Worm (Caenorhabditis elegans) whole organism, young adult: ENCODE measurements around the gene unc-36.

ENCODE experiments used
- D2030.7 ChIP-seq: fragments of 200-800 bp; sonication (Bioruptor generic); IDR thresholded peaks from 2 replicates; pipeline ENCODE4 v1.3.6; 2022; ENCODE audit warnings: missing genetic modification reagents, missing genetic modification characterization, missing compliant biosample characterization
- F33H1.4 ChIP-seq: fragments of 200-800 bp; sonication (Bioruptor generic); IDR thresholded peaks from 2 replicates; pipeline ENCODE4 v1.3.6; 2022; ENCODE audit warnings: missing genetic modification reagents, missing genetic modification characterization, missing compliant biosample characterization
- K11D2.4 ChIP-seq: fragments of 200-800 bp; sonication (Bioruptor generic); IDR thresholded peaks from 2 replicates; pipeline ENCODE4 v1.3.6; 2022; ENCODE audit warnings: missing genetic modification reagents, missing genetic modification characterization, missing compliant biosample characterization
- Y53F4B.3 ChIP-seq: fragments of 200-800 bp; sonication (Bioruptor generic); IDR thresholded peaks from 2 replicates; pipeline ENCODE4 v1.3.6; 2022; ENCODE audit warnings: missing genetic modification reagents, missing genetic modification characterization, missing compliant biosample characterization
- Y53G8AR.9 ChIP-seq: fragments of 200-800 bp; sonication (Bioruptor generic); conservative IDR thresholded peaks from 2 replicates; pipeline ENCODE4 v1.3.6; 2022; ENCODE audit warnings: missing genetic modification reagents, missing genetic modification characterization, missing compliant biosample characterization
- Y79H2A.3 ChIP-seq: fragments of 200-800 bp; sonication (Bioruptor generic); conservative IDR thresholded peaks from 2 replicates; pipeline ENCODE4 v1.3.6; 2022; ENCODE audit warnings: missing genetic modification reagents, missing genetic modification characterization, missing compliant biosample characterization
- ama-1 ChIP-seq, 3 experiments: fragments of 150-350 bp in 1 of 3; sonication (generic microtip) in 2 of 3; optimal IDR thresholded peaks; 2 replicates each; lab custom pipeline; 2014 to 2018; ENCODE audit warnings: missing biosample characterization in 2 of 3, missing genetic modification characterization in 2 of 3, missing genetic modification reagents in 2 of 3
- ccch-3 ChIP-seq: fragments of 200-800 bp; sonication (Bioruptor generic); optimal IDR thresholded peaks from 2 replicates; lab custom pipeline; 2018; ENCODE audit warnings: mild to moderate bottlenecking, missing genetic modification characterization, missing compliant biosample characterization
- cebp-1 ChIP-seq, 2 experiments: fragments of 200-800 bp in 1 of 2; sonication (Bioruptor generic) in 1 of 2; sonication (generic microtip) in 1 of 2; IDR thresholded peaks in 1 of 2; optimal IDR thresholded peaks in 1 of 2; 2 replicates each; pipeline versions ENCODE4 v1.3.6 to Lab custom; 2017 to 2022; ENCODE audit warnings: missing compliant biosample characterization in 2 of 2, missing genetic modification characterization in 2 of 2, mild to moderate bottlenecking in 1 of 2, missing genetic modification reagents in 1 of 2, moderate library complexity in 1 of 2
- ceh-40 ChIP-seq: fragments of 200-800 bp; sonication (Bioruptor generic); IDR thresholded peaks from 2 replicates; pipeline ENCODE4 v1.3.6; 2022; ENCODE audit warnings: missing genetic modification characterization, missing compliant biosample characterization
- dox-1 ChIP-seq: fragments of 200-800 bp; sonication (Bioruptor generic); IDR thresholded peaks from 2 replicates; pipeline ENCODE4 v1.3.6; 2022; ENCODE audit warnings: missing genetic modification reagents, missing genetic modification characterization, missing compliant biosample characterization
- dpff-1 ChIP-seq: sonication (generic microtip); optimal IDR thresholded peaks from 2 replicates; lab custom pipeline; 2017; ENCODE audit warnings: mild to moderate bottlenecking, missing genetic modification characterization, missing compliant biosample characterization
- ekl-4 ChIP-seq: fragments of 200-800 bp; sonication (Bioruptor generic); IDR thresholded peaks from 2 replicates; pipeline ENCODE4 v1.3.6; 2022; ENCODE audit warnings: missing genetic modification reagents, missing genetic modification characterization, missing compliant biosample characterization
- fkh-3 ChIP-seq: sonication (generic microtip); optimal IDR thresholded peaks from 2 replicates; lab custom pipeline; 2016; ENCODE audit warnings: mild to moderate bottlenecking, missing genetic modification characterization, missing compliant biosample characterization
- hmg-1.2 ChIP-seq: fragments of 200-800 bp; sonication (Bioruptor generic); IDR thresholded peaks from 2 replicates; pipeline ENCODE4 v1.3.6; 2022; ENCODE audit warnings: missing genetic modification reagents, missing genetic modification characterization, missing compliant biosample characterization
- madf-6 ChIP-seq: fragments of 200-800 bp; sonication (Bioruptor generic); IDR thresholded peaks from 2 replicates; pipeline ENCODE4 v1.3.6; 2022; ENCODE audit warnings: missing genetic modification reagents, missing genetic modification characterization, missing compliant biosample characterization
- mcd-1 ChIP-seq: fragments of 200-800 bp; sonication (Bioruptor generic); IDR thresholded peaks from 2 replicates; pipeline ENCODE4 v1.3.6; 2022; ENCODE audit warnings: missing genetic modification reagents, missing genetic modification characterization, missing compliant biosample characterization
- nfya-2 ChIP-seq: fragments of 200-800 bp; sonication (Bioruptor generic); IDR thresholded peaks from 2 replicates; pipeline ENCODE4 v1.3.6; 2022; ENCODE audit warnings: missing genetic modification reagents, missing genetic modification characterization, missing compliant biosample characterization
- nfyb-1 ChIP-seq: fragments of 200-800 bp; sonication (Bioruptor generic); IDR thresholded peaks from 2 replicates; pipeline ENCODE4 v1.3.6; 2022; ENCODE audit warnings: missing genetic modification reagents, missing genetic modification characterization, missing compliant biosample characterization
- nhr-120 ChIP-seq: fragments of 200-800 bp; sonication (Bioruptor generic); IDR thresholded peaks from 2 replicates; pipeline ENCODE4 v1.3.6; 2022; ENCODE audit warnings: missing genetic modification characterization, missing compliant biosample characterization
- nhr-80 ChIP-seq: sonication (generic microtip); optimal IDR thresholded peaks from 2 replicates; lab custom pipeline; 2016; ENCODE audit warnings: missing genetic modification characterization, missing compliant biosample characterization
- pha-4 ChIP-seq: fragments of 150-350 bp; sonication (generic microtip); optimal IDR thresholded peaks from 2 replicates; lab custom pipeline; 2014; ENCODE audit warnings: missing biosample characterization, missing genetic modification reagents, missing genetic modification characterization
- repo-1 ChIP-seq: sonication (generic microtip); optimal IDR thresholded peaks from 2 replicates; lab custom pipeline; 2017; ENCODE audit warnings: mild to moderate bottlenecking, missing genetic modification characterization, missing compliant biosample characterization
- sdz-38 ChIP-seq: sonication (generic microtip); optimal IDR thresholded peaks from 2 replicates; lab custom pipeline; 2016; ENCODE audit warnings: missing genotype, missing genetic modification characterization, missing compliant biosample characterization
- sea-2 ChIP-seq: fragments of 200-800 bp; sonication (Bioruptor generic); IDR thresholded peaks from 2 replicates; pipeline ENCODE4 v1.3.6; 2022; ENCODE audit warnings: missing genetic modification characterization, missing compliant biosample characterization
- tbx-9 ChIP-seq: sonication (generic microtip); optimal IDR thresholded peaks from 2 replicates; lab custom pipeline; 2016; ENCODE audit warnings: borderline replicate concordance, missing genetic modification characterization, inconsistent platforms, missing compliant biosample characterization
- unc-62 ChIP-seq: fragments of 150-350 bp; optimal IDR thresholded peaks from 2 replicates; lab custom pipeline; 2014; ENCODE audit warnings: missing biosample characterization, missing genetic modification reagents, missing genetic modification characterization
- zim-3 ChIP-seq: sonication (generic microtip); optimal IDR thresholded peaks from 2 replicates; lab custom pipeline; 2017; ENCODE audit warnings: mild to moderate bottlenecking, missing genetic modification characterization, moderate library complexity, missing compliant biosample characterization
- ztf-26 ChIP-seq: sonication (generic microtip); optimal IDR thresholded peaks from 2 replicates; lab custom pipeline; 2017; ENCODE audit warnings: missing genetic modification characterization, missing compliant biosample characterization

The unc-36 gene

DNA sequence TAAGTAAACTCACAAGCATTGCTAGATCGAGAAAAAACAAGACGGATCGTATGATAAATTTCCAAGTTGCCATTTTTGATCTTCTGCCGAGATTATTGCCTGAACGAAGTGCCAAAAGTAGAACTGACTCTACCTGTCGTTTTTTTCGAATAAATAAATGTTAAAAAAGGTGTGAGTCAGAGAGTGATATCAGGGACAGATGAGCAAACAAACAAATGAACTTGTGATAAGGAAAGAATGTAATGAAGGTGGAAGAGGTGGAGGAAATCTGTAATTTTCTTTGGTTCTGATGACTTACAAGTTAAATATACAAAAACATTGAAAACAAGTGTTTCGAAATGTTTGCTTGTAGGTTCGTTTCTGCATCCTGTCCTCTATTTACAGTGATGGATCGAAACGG is 38.3 kb upstream of the unc-36 start, which contains the start of gene tsp-1 (continued):
- TF ChIP-seq Y53F4B.3: no peak
- no peak for TF ChIP-seq tbx-9 (tag; lab: Kevin White, UChicago)
- no peak for TF ChIP-seq sea-2 (GFP tag; lab: Robert Waterston, UW)

DNA sequence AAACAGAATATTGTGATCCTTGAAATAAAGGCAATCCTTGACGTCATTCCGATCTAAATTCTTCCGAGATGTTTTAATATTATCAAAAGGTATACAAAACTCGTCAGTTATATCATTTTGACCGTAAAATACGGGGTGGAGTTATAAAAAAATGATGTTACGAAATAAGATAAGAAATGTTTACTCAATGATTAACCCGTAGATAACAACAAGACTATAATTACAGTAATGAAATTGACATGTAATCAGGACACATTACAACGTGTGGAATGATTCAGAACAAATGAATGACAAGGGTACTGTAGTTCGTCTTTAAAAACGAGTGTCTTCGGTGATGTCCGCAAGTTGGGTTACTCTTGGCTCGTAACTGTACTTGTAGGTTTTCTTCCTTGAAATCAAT is 36.8 kb upstream of the unc-36 start, which contains the start of gene tsp-2:
TSS of gene tsp-2 (minus strand) at position 109 of the 400 bp plus-strand sequence.
- TF ChIP-seq repo-1 (tag; lab: Kevin White, UChicago): no peak
- TF ChIP-seq cebp-1 (GFP tag; IDR thresholded peaks at IDR 0.05; lab: Robert Waterston, UW): peak; percentile 15; the same call in 1 of the 2 replicates
- TF ChIP-seq cebp-1 (tag; optimal IDR thresholded peaks at IDR 0.05; lab: Kevin White, UChicago): peak; percentile 68
- TF ChIP-seq pha-4 (tag; lab: Kevin White, UChicago): peak; percentile 47
- TF ChIP-seq unc-62: peak; percentile 80
- peak; percentile 79 for TF ChIP-seq nhr-80 (tag; lab: Kevin White, UChicago)
- TF ChIP-seq, all 124 proteins: peak for 4

DNA sequence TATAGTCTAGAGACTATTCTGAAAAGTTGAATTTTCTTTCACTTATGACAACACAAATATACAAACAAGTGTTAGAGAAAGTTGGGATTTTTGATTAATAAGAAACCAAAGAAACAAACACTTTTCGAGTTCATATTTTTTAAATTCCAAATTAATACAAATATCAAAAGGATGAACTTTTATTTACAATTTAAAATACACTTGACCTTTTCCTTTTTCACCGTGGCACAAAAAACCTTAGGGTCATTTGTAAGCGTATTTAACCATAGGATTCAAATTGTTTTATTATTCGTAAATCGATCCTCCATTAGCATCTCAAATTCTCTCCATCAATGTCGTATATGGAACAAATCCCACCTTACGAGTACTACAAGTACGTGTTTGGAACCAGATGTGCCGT is 34.9 kb upstream of the unc-36 start, which contains the start of gene C02F5.5:
TSS of gene C02F5.5 (plus strand) at position 301 of the 400 bp plus-strand sequence.
- no peak for TF ChIP-seq Y53G8AR.9 (GFP tag; lab: Robert Waterston, UW)
- TF ChIP-seq madf-6 (GFP tag; lab: Robert Waterston, UW): no peak
- TF ChIP-seq dox-1: no peak
- TF ChIP-seq sdz-38 (tag; lab: Kevin White, UChicago): no peak

DNA sequence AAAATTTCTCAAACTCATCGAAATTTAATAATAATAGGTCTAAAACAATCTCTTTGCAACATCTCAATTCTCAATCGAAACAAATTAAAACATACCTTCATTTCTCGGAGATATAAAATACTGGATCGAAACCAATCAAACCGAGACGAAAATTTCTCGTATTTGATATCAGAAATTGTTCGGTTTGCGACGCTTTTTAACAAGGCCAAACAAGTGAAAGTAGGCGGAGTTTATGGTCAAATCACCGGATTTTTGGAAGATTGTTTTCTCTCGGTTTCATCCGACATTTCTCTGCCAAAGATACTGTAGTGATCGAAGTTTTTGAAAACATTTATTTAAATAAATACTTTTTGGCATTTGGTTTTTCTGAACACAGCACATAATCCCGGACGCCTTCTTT is 34.3 kb upstream of the unc-36 start, which contains the start of gene C02F5.14:
TSS of gene C02F5.14 (minus strand) at position 157 of the 400 bp plus-strand sequence.
- no peak for TF ChIP-seq ztf-26
- TF ChIP-seq ceh-40: no peak
- no peak for TF ChIP-seq nfya-2 (GFP tag; lab: Robert Waterston, UW)
- TF ChIP-seq mcd-1 (GFP tag; lab: Robert Waterston, UW): no peak
- no peak for TF ChIP-seq hmg-1.2 (GFP tag; lab: Robert Waterston, UW)
- TF ChIP-seq sdz-38 (tag; lab: Kevin White, UChicago): no peak
- TF ChIP-seq ama-1 (optimal IDR thresholded peaks at IDR 0.05; lab: Kevin White, UChicago): no peak
- no peak for TF ChIP-seq ama-1 (GFP tag; optimal IDR thresholded peaks at IDR 0.05; lab: Kevin White, UChicago)
- no peak for TF ChIP-seq ccch-3 (GFP tag; lab: Kevin White, UChicago)
- no peak for TF ChIP-seq dpff-1 (tag; lab: Kevin White, UChicago)
- TF ChIP-seq Y79H2A.3: no peak
- no peak for TF ChIP-seq F33H1.4 (GFP tag; lab: Robert Waterston, UW)
- TF ChIP-seq Y53G8AR.9 (GFP tag; lab: Robert Waterston, UW): no peak
- no peak for TF ChIP-seq K11D2.4
- TF ChIP-seq zim-3: no peak
- TF ChIP-seq fkh-3: no peak
- no peak for TF ChIP-seq nhr-80 (tag; lab: Kevin White, UChicago)
- TF ChIP-seq nhr-120 (GFP tag; lab: Robert Waterston, UW): no peak
- TF ChIP-seq ekl-4 (GFP tag; lab: Robert Waterston, UW): no peak

DNA sequence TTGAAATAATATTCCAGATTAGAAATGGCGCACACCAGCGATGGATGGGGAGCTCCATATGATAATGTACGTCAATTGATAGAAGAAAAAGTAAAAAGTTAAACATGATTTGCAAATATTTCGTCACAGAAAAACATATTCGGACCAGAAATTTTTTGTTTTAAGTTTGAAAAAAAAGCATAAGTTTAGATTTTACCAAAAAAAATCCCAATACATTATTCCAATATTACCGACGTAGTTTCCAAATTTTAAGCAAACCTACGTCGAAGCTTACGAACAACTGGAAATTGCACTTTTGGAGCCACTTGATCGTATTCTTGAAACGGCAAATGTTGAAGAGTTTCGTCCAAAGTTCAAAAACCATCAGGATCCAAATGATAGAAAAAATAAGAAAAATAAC is 31.6 kb upstream of the unc-36 start, which contains the start of gene henn-1:
TSS of gene henn-1 (plus strand) at position 18 of the 400 bp plus-strand sequence.
- TF ChIP-seq D2030.7 (GFP tag; lab: Robert Waterston, UW) (no peak), nfyb-1 (GFP tag; lab: Robert Waterston, UW) (0 out of 2 replicates have a peak, but pooled peaks have one; percentile 47), ama-1 (optimal IDR thresholded peaks at IDR 0.05; lab: Kevin White, UChicago) (peak; percentile 56), ama-1 (GFP tag; optimal IDR thresholded peaks at IDR 0.05; lab: Kevin White, UChicago) (no peak), cebp-1 (GFP tag; IDR thresholded peaks at IDR 0.05; lab: Robert Waterston, UW) (peak; percentile 48; the same call in 1 of the 2 replicates), cebp-1 (tag; optimal IDR thresholded peaks at IDR 0.05; lab: Kevin White, UChicago) (peak; percentile 50)
- TF ChIP-seq, all 124 proteins: peak for 3
